Worm (Caenorhabditis elegans): ENCODE results near the gene C13A10.2.

DNA sequence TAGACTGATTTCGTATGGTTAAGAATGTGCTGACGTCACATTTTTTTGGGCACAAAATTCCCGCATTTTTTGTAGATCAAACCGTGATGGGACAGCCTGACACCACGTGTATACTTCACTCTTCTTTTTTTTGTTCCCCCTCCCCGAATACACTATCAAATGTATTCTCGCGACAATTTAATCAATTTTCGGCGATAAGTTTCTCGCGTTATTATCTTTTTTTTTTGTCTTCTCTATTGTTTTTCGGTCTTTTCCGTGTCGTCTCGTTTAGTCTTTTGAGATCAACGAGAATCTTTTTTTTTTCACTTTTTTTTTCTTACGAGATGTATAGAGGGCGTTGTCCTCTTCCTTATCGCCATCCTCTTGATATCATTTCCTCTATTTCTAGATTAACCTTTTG, 42.6 kb downstream of the C13A10.2 start:
- TF ChIP-seq snpc-4 (tag; optimal IDR thresholded peaks at IDR 0.05) (no peak), nhr-25 (tag; optimal IDR thresholded peaks at IDR 0.05; ENCODE audit: borderline replicate concordance, insufficient read depth) (no peak), php-3 (GFP tag; IDR thresholded peaks at IDR 0.05) (no peak), spr-1 (tag; optimal IDR thresholded peaks at IDR 0.05) (no peak), ctbp-1 (GFP tag; IDR thresholded peaks at IDR 0.05) (no peak), aly-2 (tag; optimal IDR thresholded peaks at IDR 0.05) (no peak)
